Fruit fly (Drosophila melanogaster) Kc167 (cell line): Measurements from ENCODE around the gene Polr1C.

Source experiments
- Myc ChIP-seq: fragments of >200 bp; optimal IDR thresholded peaks from 2 replicates; lab custom pipeline; 2017; ENCODE audit warnings: missing external identifiers
- Sin3A ChIP-seq: fragments of >200 bp; optimal IDR thresholded peaks from 2 replicates; lab custom pipeline; 2018; ENCODE audit warnings: missing external identifiers
- h ChIP-seq: fragments of >200 bp; optimal IDR thresholded peaks from 3 replicates; lab custom pipeline; 2018; ENCODE audit warnings: missing external identifiers
- psq ChIP-seq: fragments of >200 bp; optimal IDR thresholded peaks from 2 replicates; lab custom pipeline; 2017; ENCODE audit warnings: missing external identifiers
- ttk ChIP-seq: sonication (Bioruptor generic); optimal IDR thresholded peaks from 2 replicates; lab custom pipeline; 2017; ENCODE audit warnings: missing external identifiers

- TF ChIP-seq psq (lab: Kevin White, UChicago): no peak
- no peak for TF ChIP-seq ttk (lab: Kevin White, UChicago)
- no peak for TF ChIP-seq Sin3A (lab: Kevin White, UChicago)
- no peak for TF ChIP-seq Myc (lab: Kevin White, UChicago)
- TF ChIP-seq h (lab: Kevin White, UChicago): no peak
These were observed 18.1 kb upstream of the Polr1C start, which contains the start of gene Jon25Biii for dm6 chr2L:4950667-4951066.
